Worm (Caenorhabditis elegans) whole organism, L2 larva: ENCODE data around the gene dnj-25.

Experiments used
- R02D3.7 ChIP-seq: fragments of 150-350 bp; optimal IDR thresholded peaks from 2 replicates; lab custom pipeline; 2014; ENCODE audit warnings: missing biosample characterization, missing genetic modification characterization
- elt-1 ChIP-seq: fragments of 150-350 bp; optimal IDR thresholded peaks from 2 replicates; lab custom pipeline; 2014; ENCODE audit warnings: missing biosample characterization, missing genetic modification characterization
- unc-62 ChIP-seq: fragments of 150-350 bp; optimal IDR thresholded peaks from 2 replicates; lab custom pipeline; 2014; ENCODE audit warnings: missing biosample characterization, missing genetic modification reagents, missing genetic modification characterization

ce11 chrV:20757255-20757654, 13.1 kb upstream of the dnj-25 start:
- TF ChIP-seq elt-1 (tag; lab: Kevin White, UChicago) (no peak), R02D3.7 (tag; lab: Kevin White, UChicago) (no peak), unc-62 (GFP tag; lab: Kevin White, UChicago) (no peak)
